Worm (Caenorhabditis elegans): ENCODE measurements around the gene srh-115.

srh-115 gene

ce11 chrV:17232403-17232802, 23.2 kb upstream of the srh-115 start:
- TF ChIP-seq zip-4 (GFP tag; optimal IDR thresholded peaks at IDR 0.05) (no peak), unc-130 (tag; optimal IDR thresholded peaks at IDR 0.05) (no peak), C34B4.2 (tag; optimal IDR thresholded peaks at IDR 0.05) (no peak), aly-2 (tag; optimal IDR thresholded peaks at IDR 0.05) (no peak), F16B12.6 (tag; optimal IDR thresholded peaks at IDR 0.05) (no peak), unc-86 (tag; optimal IDR thresholded peaks at IDR 0.05) (no peak), nhr-90 (tag; optimal IDR thresholded peaks at IDR 0.05; ENCODE audit: poor library complexity) (no peak), lin-35 (GFP tag; optimal IDR thresholded peaks at IDR 0.05) (no peak), hlh-17 (GFP tag; optimal IDR thresholded peaks at IDR 0.05; ENCODE audit: borderline replicate concordance) (no peak)

- TF ChIP-seq aha-1 (tag; optimal IDR thresholded peaks at IDR 0.05) (no peak), ztf-11 (tag; optimal IDR thresholded peaks at IDR 0.05) (no peak), egl-27 (tag; optimal IDR thresholded peaks at IDR 0.05) (no peak), ets-5 (GFP tag; IDR thresholded peaks at IDR 0.05) (no peak), nhr-85 (tag) (peak; percentile 28), lin-14 (GFP tag; optimal IDR thresholded peaks at IDR 0.05) (peak; percentile 40)
Observed at ce11 chrV:17236345-17236744, 19.2 kb upstream of the srh-115 start, which contains the start of gene T19C9.10. TSS of gene T19C9.10 (plus strand) at chrV:17236592.

- TF ChIP-seq alr-1 (tag; optimal IDR thresholded peaks at IDR 0.05; ENCODE audit: borderline replicate concordance) (no peak), mef-2 (tag; optimal IDR thresholded peaks at IDR 0.05) (no peak), mdl-1 (tag; optimal IDR thresholded peaks at IDR 0.05) (no peak), lin-35 (GFP tag; optimal IDR thresholded peaks at IDR 0.05) (peak in 1 of 2 experiments; percentile 2), fkh-8 (tag; optimal IDR thresholded peaks at IDR 0.05) (no peak), jun-1 (tag; optimal IDR thresholded peaks at IDR 0.05) (peak; percentile 12), nhr-11 (tag; optimal IDR thresholded peaks at IDR 0.05) (no peak), unc-130 (tag; optimal IDR thresholded peaks at IDR 0.05) (no peak), nhr-85 (tag) (no peak), lin-14 (GFP tag; optimal IDR thresholded peaks at IDR 0.05) (peak; percentile 17), ztf-11 (tag; optimal IDR thresholded peaks at IDR 0.05) (no peak), elt-2 (tag; optimal IDR thresholded peaks at IDR 0.05) (peak; percentile 94), mab-9 (GFP tag; IDR thresholded peaks at IDR 0.05) (no peak), ets-5 (GFP tag; IDR thresholded peaks at IDR 0.05) (no peak), pax-3 (tag; optimal IDR thresholded peaks at IDR 0.05) (no peak), pqm-1 (tag; optimal IDR thresholded peaks at IDR 0.05) (peak; percentile 1)
Observed at ce11 chrV:17238799-17239198, 16.8 kb upstream of the srh-115 start, which contains the start of gene T19C9.8. TSS of gene T19C9.8 (plus strand) at chrV:17239097.

- peak; percentile 73 for TF ChIP-seq elt-2 (tag; optimal IDR thresholded peaks at IDR 0.05)
- no peak for TF ChIP-seq nhr-28 (tag; optimal IDR thresholded peaks at IDR 0.05)
Observed at ce11 chrV:17240579-17241277, 14.8 kb upstream of the srh-115 start.

ce11 chrV:17241278-17241661, 14.3 kb upstream of the srh-115 start:
- TF ChIP-seq elt-2 (tag; optimal IDR thresholded peaks at IDR 0.05) (peak; percentile 95), ama-1 (optimal IDR thresholded peaks at IDR 0.05) (no peak)

ce11 chrV:17242552-17242951, 13.0 kb upstream of the srh-115 start, which contains the start of gene Y68A4B.3:
TSS of gene Y68A4B.3 (minus strand) at chrV:17242652.
- TF ChIP-seq ets-5 (GFP tag; IDR thresholded peaks at IDR 0.05) (no peak), aly-2 (tag; optimal IDR thresholded peaks at IDR 0.05) (no peak), nhr-76 (tag; optimal IDR thresholded peaks at IDR 0.05) (no peak), unc-130 (tag; optimal IDR thresholded peaks at IDR 0.05) (no peak), jun-1 (tag; optimal IDR thresholded peaks at IDR 0.05) (no peak), skn-1 (tag; optimal IDR thresholded peaks at IDR 0.05) (no peak), lir-3 (tag; optimal IDR thresholded peaks at IDR 0.05; ENCODE audit: poor library complexity) (no peak), nhr-85 (tag) (no peak), xbp-1 (tag; optimal IDR thresholded peaks at IDR 0.05) (no peak), pqm-1 (tag; optimal IDR thresholded peaks at IDR 0.05) (no peak), mdl-1 (tag; optimal IDR thresholded peaks at IDR 0.05) (no peak), hlh-17 (GFP tag; optimal IDR thresholded peaks at IDR 0.05; ENCODE audit: borderline replicate concordance) (no peak), sup-37 (GFP tag; optimal IDR thresholded peaks at IDR 0.05) (no peak), dsc-1 (tag; optimal IDR thresholded peaks at IDR 0.05) (no peak)
